Fruit fly (Drosophila melanogaster) whole organism, embryonic: ENCODE results near the gene CG6739.

Experiments used
- ATbp ChIP-seq: fragments of 200-800 bp; sonication (Bioruptor generic); optimal IDR thresholded peaks from 2 replicates; lab custom pipeline; 2017; ENCODE audit warnings: missing biosample characterization, mild to moderate bottlenecking, missing genetic modification characterization, missing genetic modification reagents
- Aef1 ChIP-seq: fragments of 200-800 bp; sonication (Bioruptor generic); IDR thresholded peaks from 3 replicates; pipeline ENCODE4 v1.3.6; 2022; ENCODE audit warnings: missing biosample characterization, missing genetic modification characterization
- Atf3 ChIP-seq: fragments of 200-800 bp; sonication (Bioruptor generic); optimal IDR thresholded peaks from 3 replicates; lab custom pipeline; 2016; ENCODE audit warnings: missing biosample characterization, missing genetic modification characterization
- CG12071 ChIP-seq: fragments of 200-800 bp; sonication (Bioruptor generic); optimal IDR thresholded peaks from 3 replicates; lab custom pipeline; 2018; ENCODE audit warnings: missing biosample characterization, mild to moderate bottlenecking, missing genetic modification characterization
- CG12659 ChIP-seq: fragments of 200-800 bp; sonication (Bioruptor generic); optimal IDR thresholded peaks from 3 replicates; lab custom pipeline; 2017; ENCODE audit warnings: mild to moderate bottlenecking, missing biosample characterization, missing genetic modification reagents, missing genetic modification characterization
- CG14710 ChIP-seq: fragments of 200-800 bp; sonication (Bioruptor generic); optimal IDR thresholded peaks from 3 replicates; lab custom pipeline; 2019; ENCODE audit warnings: missing biosample characterization, mild to moderate bottlenecking, missing genetic modification characterization, moderate library complexity
- CG14860 ChIP-seq: fragments of 200-800 bp; sonication (Bioruptor generic); IDR thresholded peaks from 3 replicates; pipeline ENCODE4 v1.3.6; 2022; ENCODE audit warnings: missing biosample characterization, missing genetic modification characterization; ENCODE audit not compliant: partially characterized antibody
- CG1602 ChIP-seq: fragments of 200-800 bp; sonication (Bioruptor generic); optimal IDR thresholded peaks from 3 replicates; lab custom pipeline; 2016; ENCODE audit warnings: missing biosample characterization, missing genetic modification characterization
- CG17912 ChIP-seq: fragments of 200-800 bp; sonication (Bioruptor generic); optimal IDR thresholded peaks from 2 replicates; lab custom pipeline; 2018; ENCODE audit warnings: missing biosample characterization, mild to moderate bottlenecking, missing genetic modification characterization
- CG1792 ChIP-seq: fragments of 200-800 bp; sonication (Bioruptor generic); optimal IDR thresholded peaks from 2 replicates; lab custom pipeline; 2016; ENCODE audit warnings: missing biosample characterization, missing genetic modification characterization
- CG2199 ChIP-seq: fragments of 200-800 bp; sonication (Bioruptor generic); IDR thresholded peaks from 3 replicates; pipeline ENCODE4 v1.3.6; 2022; ENCODE audit warnings: missing biosample characterization, missing genetic modification characterization
- CG31365 ChIP-seq: fragments of 200-800 bp; sonication (Bioruptor generic); optimal IDR thresholded peaks from 2 replicates; lab custom pipeline; 2018; ENCODE audit warnings: missing biosample characterization, mild to moderate bottlenecking, missing genetic modification characterization
- CG3847 ChIP-seq: fragments of 200-800 bp; sonication (Bioruptor generic); IDR thresholded peaks from 2 replicates; pipeline ENCODE4 v1.3.6; 2022; ENCODE audit warnings: missing biosample characterization, missing genetic modification characterization
- CG6175 ChIP-seq: fragments of 200-800 bp; sonication (Bioruptor generic); IDR thresholded peaks from 3 replicates; pipeline ENCODE4 v1.3.6; 2022; ENCODE audit warnings: missing biosample characterization, missing genetic modification characterization
- CG6254 ChIP-seq: fragments of 200-800 bp; sonication (Bioruptor generic); optimal IDR thresholded peaks from 3 replicates; lab custom pipeline; 2017; ENCODE audit warnings: mild to moderate bottlenecking, missing biosample characterization, missing genetic modification reagents, missing genetic modification characterization
- CG6765 ChIP-seq: fragments of 200-800 bp; sonication (Bioruptor generic); optimal IDR thresholded peaks from 3 replicates; lab custom pipeline; 2017; ENCODE audit warnings: missing biosample characterization, mild to moderate bottlenecking, missing genetic modification characterization
- CG6813 ChIP-seq: fragments of 200-800 bp; sonication (Bioruptor generic); optimal IDR thresholded peaks from 2 replicates; lab custom pipeline; 2017; ENCODE audit warnings: missing biosample characterization, missing genetic modification characterization, mild to moderate bottlenecking, moderate library complexity, missing genetic modification reagents
- CG7987 ChIP-seq: fragments of 200-800 bp; sonication (Bioruptor generic); optimal IDR thresholded peaks from 2 replicates; lab custom pipeline; 2018; ENCODE audit warnings: missing biosample characterization, mild to moderate bottlenecking, missing genetic modification characterization, moderate library complexity
- CG8924 ChIP-seq: fragments of 200-800 bp; optimal IDR thresholded peaks from 3 replicates; lab custom pipeline; 2019; ENCODE audit warnings: missing biosample characterization, mild to moderate bottlenecking, missing genetic modification characterization, moderate library complexity
- CG9727 ChIP-seq: fragments of 200-800 bp; sonication (Bioruptor generic); optimal IDR thresholded peaks from 3 replicates; lab custom pipeline; 2017; ENCODE audit warnings: missing biosample characterization, mild to moderate bottlenecking, missing genetic modification characterization
- CG9797 ChIP-seq: fragments of 200-800 bp; sonication (Bioruptor generic); optimal IDR thresholded peaks from 3 replicates; lab custom pipeline; 2018; ENCODE audit warnings: missing biosample characterization, mild to moderate bottlenecking, missing genetic modification characterization
- CG9817 ChIP-seq: fragments of 200-800 bp; sonication (Bioruptor generic); optimal IDR thresholded peaks from 2 replicates; lab custom pipeline; 2018; ENCODE audit warnings: missing biosample characterization, mild to moderate bottlenecking, missing genetic modification characterization, moderate library complexity
- Doc3 ChIP-seq: fragments of 200-800 bp; sonication (Bioruptor generic); IDR thresholded peaks from 3 replicates; pipeline ENCODE4 v1.3.6; 2022; ENCODE audit warnings: missing biosample characterization, missing genetic modification characterization; ENCODE audit not compliant: partially characterized antibody
- Ets97D ChIP-seq: fragments of 200-800 bp; sonication (Bioruptor generic); optimal IDR thresholded peaks from 3 replicates; lab custom pipeline; 2016; ENCODE audit warnings: missing biosample characterization, missing genetic modification characterization
- Hr3 ChIP-seq: fragments of 200-800 bp; sonication (Bioruptor generic); optimal IDR thresholded peaks from 3 replicates; lab custom pipeline; 2016; ENCODE audit warnings: missing biosample characterization, missing genetic modification characterization
- Jarid2 ChIP-seq: fragments of 200-800 bp; sonication (Bioruptor generic); optimal IDR thresholded peaks from 3 replicates; lab custom pipeline; 2017; ENCODE audit warnings: mild to moderate bottlenecking, missing biosample characterization, missing genetic modification reagents, missing genetic modification characterization
- Meics ChIP-seq: fragments of 200-800 bp; sonication (Bioruptor generic); optimal IDR thresholded peaks from 2 replicates; lab custom pipeline; 2017; ENCODE audit warnings: missing biosample characterization, mild to moderate bottlenecking, missing genetic modification characterization
- NC2α ChIP-seq: fragments of 200-800 bp; sonication (Bioruptor generic); optimal IDR thresholded peaks from 2 replicates; lab custom pipeline; 2016; ENCODE audit warnings: missing biosample characterization, missing genetic modification characterization
- Ptx1 ChIP-seq: fragments of 200-800 bp; sonication (Bioruptor generic); IDR thresholded peaks from 2 replicates; pipeline ENCODE4 v1.3.6; 2022; ENCODE audit warnings: missing biosample characterization, missing genetic modification characterization
- Spps ChIP-seq: fragments of 200-800 bp; sonication (Bioruptor generic); optimal IDR thresholded peaks from 2 replicates; lab custom pipeline; 2018; ENCODE audit warnings: missing biosample characterization, mild to moderate bottlenecking, missing genetic modification characterization
- Xrp1 ChIP-seq: fragments of 200-800 bp; sonication (Bioruptor generic); IDR thresholded peaks from 2 replicates; pipeline ENCODE4 v1.3.6; 2022; ENCODE audit warnings: missing biosample characterization, missing genetic modification characterization
- amos ChIP-seq: fragments of 200-800 bp; sonication (Bioruptor generic); IDR thresholded peaks from 2 replicates; pipeline ENCODE4 v1.3.6; 2022; ENCODE audit warnings: missing biosample characterization, missing genetic modification characterization; ENCODE audit not compliant: partially characterized antibody
- bsh ChIP-seq, 2 experiments: fragments of 200-800 bp; sonication (Bioruptor generic); optimal IDR thresholded peaks; 2 replicates each; lab custom pipeline; 2017 to 2018; ENCODE audit warnings: mild to moderate bottlenecking in 2 of 2, missing biosample characterization in 2 of 2, missing genetic modification characterization in 2 of 2, moderate library complexity in 1 of 2
- ci ChIP-seq: fragments of 200-800 bp; sonication (Bioruptor generic); IDR thresholded peaks from 3 replicates; pipeline ENCODE4 v1.3.6; 2022; ENCODE audit warnings: missing biosample characterization, missing genetic modification characterization
- crol ChIP-seq: fragments of 200-800 bp; sonication (Bioruptor generic); IDR thresholded peaks from 2 replicates; pipeline ENCODE4 v1.3.6; 2022; ENCODE audit warnings: missing biosample characterization, missing genetic modification characterization
- emc ChIP-seq: fragments of 200-800 bp; sonication (Bioruptor generic); optimal IDR thresholded peaks from 2 replicates; lab custom pipeline; 2016; ENCODE audit warnings: missing biosample characterization, missing genetic modification characterization
- fd102C ChIP-seq: fragments of 200-800 bp; sonication (Bioruptor generic); optimal IDR thresholded peaks from 2 replicates; lab custom pipeline; 2018; ENCODE audit warnings: missing biosample characterization, mild to moderate bottlenecking, missing genetic modification characterization, moderate library complexity
- gcm2 ChIP-seq: fragments of 200-800 bp; sonication (Bioruptor generic); optimal IDR thresholded peaks from 2 replicates; lab custom pipeline; 2016; ENCODE audit warnings: missing biosample characterization, missing genetic modification characterization
- lab ChIP-seq: fragments of 200-800 bp; sonication (Bioruptor generic); optimal IDR thresholded peaks from 3 replicates; lab custom pipeline; 2017; ENCODE audit warnings: missing biosample characterization, missing genetic modification characterization, mild to moderate bottlenecking, moderate library complexity, missing genetic modification reagents
- nau ChIP-seq: fragments of 200-800 bp; sonication (Bioruptor generic); optimal IDR thresholded peaks from 3 replicates; lab custom pipeline; 2017; ENCODE audit warnings: missing biosample characterization, mild to moderate bottlenecking, missing genetic modification characterization, missing genetic modification reagents
- onecut ChIP-seq: fragments of 200-800 bp; sonication (Bioruptor generic); IDR thresholded peaks from 2 replicates; pipeline ENCODE4 v1.3.6; 2022; ENCODE audit warnings: missing biosample characterization, missing genetic modification characterization
- sc ChIP-seq, 3 experiments: fragments of >200 bp in 2 of 3; fragments of 200-800 bp in 1 of 3; sonication (Bioruptor generic) in 1 of 3; optimal IDR thresholded peaks; 2 replicates in 2 of 3; 3 replicates in 1 of 3; lab custom pipeline; 2017; ENCODE audit warnings: mild to moderate bottlenecking in 1 of 3, missing biosample characterization in 1 of 3, missing genetic modification characterization in 1 of 3, missing genetic modification reagents in 1 of 3
- sens ChIP-seq: fragments of 200-800 bp; sonication (Bioruptor generic); peaks from one replicate; lab custom pipeline; 2016; ENCODE audit warnings: missing biosample characterization, missing genetic modification characterization
- slp2 ChIP-seq: fragments of 200-800 bp; sonication (Bioruptor generic); optimal IDR thresholded peaks from 2 replicates; lab custom pipeline; 2016; ENCODE audit warnings: missing biosample characterization, missing genetic modification characterization
- so ChIP-seq: fragments of 200-800 bp; sonication (Bioruptor generic); IDR thresholded peaks from 3 replicates; pipeline ENCODE4 v1.3.6; 2022; ENCODE audit warnings: missing biosample characterization, missing genetic modification characterization
- sqz ChIP-seq: fragments of 200-800 bp; sonication (Bioruptor generic); optimal IDR thresholded peaks from 3 replicates; lab custom pipeline; 2018; ENCODE audit warnings: missing biosample characterization, mild to moderate bottlenecking, missing genetic modification characterization
- tll ChIP-seq, 2 experiments: fragments of 200-800 bp in 1 of 2; fragments of >200 bp in 1 of 2; sonication (Bioruptor generic) in 1 of 2; optimal IDR thresholded peaks; 2 replicates each; lab custom pipeline; 2017 to 2019; ENCODE audit warnings: missing biosample characterization in 2 of 2, missing genetic modification characterization in 2 of 2, mild to moderate bottlenecking in 1 of 2, moderate library complexity in 1 of 2
- usp ChIP-seq: fragments of >200 bp; optimal IDR thresholded peaks from 2 replicates; lab custom pipeline; 2017; ENCODE audit warnings: missing biosample characterization, missing genetic modification characterization
- wek ChIP-seq: fragments of 200-800 bp; sonication (Bioruptor generic); optimal IDR thresholded peaks from 3 replicates; lab custom pipeline; 2018; ENCODE audit warnings: missing biosample characterization, mild to moderate bottlenecking, missing genetic modification characterization, moderate library complexity

CG6739 gene

dm6 chr2L:7628382-7628965 lies 20.3 kb downstream of the CG6739 start (continued):
- TF ChIP-seq sc (optimal IDR thresholded peaks at IDR 0.05; lab: Kevin White, UChicago) (no peak), sc (GFP tag; optimal IDR thresholded peaks at IDR 0.05; lab: Kevin White, UChicago) (no peak), tll (GFP tag; optimal IDR thresholded peaks at IDR 0.05; lab: Kevin White, UChicago) (no peak), bsh (GFP tag; optimal IDR thresholded peaks at IDR 0.05; lab: Kevin White, UChicago) (peak in 1 of 2 experiments; percentile 7), lab (peak; percentile 85), NC2α (GFP tag; lab: Kevin White, UChicago) (no peak), CG6175 (no peak), CG2199 (GFP tag; lab: Robert Waterston, UW) (peak; percentile 100), crol (GFP tag; lab: Robert Waterston, UW) (no peak), CG8924 (tag; lab: Kevin White, UChicago) (no peak), amos (GFP tag; lab: Robert Waterston, UW) (no peak), CG6813 (peak; percentile 51), Spps (tag; lab: Kevin White, UChicago) (no peak), CG7987 (GFP tag; lab: Kevin White, UChicago) (peak; percentile 49), CG1602 (no peak), CG12071 (GFP tag; lab: Kevin White, UChicago) (peak; percentile 28), Aef1 (GFP tag; lab: Robert Waterston, UW) (no peak), Meics (GFP tag; lab: Kevin White, UChicago) (peak; percentile 1), CG6765 (GFP tag; lab: Kevin White, UChicago) (no peak), CG14710 (tag; lab: Kevin White, UChicago) (peak; percentile 5), nau (GFP tag; lab: Kevin White, UChicago) (peak; percentile 55), onecut (GFP tag; lab: Robert Waterston, UW) (no peak), CG6254 (GFP tag; lab: Kevin White, UChicago) (no peak), CG9727 (GFP tag; lab: Kevin White, UChicago) (peak; percentile 21), CG17912 (GFP tag; lab: Kevin White, UChicago) (no peak), fd102C (GFP tag; lab: Kevin White, UChicago) (no peak), slp2 (GFP tag; lab: Kevin White, UChicago) (no peak), CG3847 (GFP tag; lab: Robert Waterston, UW) (no peak), Hr3 (GFP tag; lab: Kevin White, UChicago) (no peak), CG12659 (no peak), gcm2 (no peak), Ets97D (GFP tag; lab: Kevin White, UChicago) (no peak), Xrp1 (GFP tag; lab: Robert Waterston, UW) (peak; percentile 39; the same call in 1 of the 2 replicates), usp (no peak), sens (GFP tag; lab: Kevin White, UChicago) (peak; percentile 73), CG9797 (GFP tag; lab: Kevin White, UChicago) (no peak), CG31365 (tag; lab: Kevin White, UChicago) (peak; percentile 2), ATbp (GFP tag; lab: Kevin White, UChicago) (peak; percentile 23), Atf3 (GFP tag; lab: Kevin White, UChicago) (no peak), CG14860 (GFP tag; lab: Robert Waterston, UW) (no peak), Doc3 (GFP tag; lab: Robert Waterston, UW) (no peak), CG9817 (no peak), so (no peak), emc (no peak), wek (peak; percentile 19), Jarid2 (GFP tag; lab: Kevin White, UChicago) (no peak), sqz (GFP tag; lab: Kevin White, UChicago) (peak; percentile 18), CG1792 (GFP tag; lab: Kevin White, UChicago) (peak; percentile 12), Ptx1 (GFP tag; lab: Robert Waterston, UW) (no peak), ci (GFP tag; lab: Robert Waterston, UW) (no peak)
